Fruit fly (Drosophila melanogaster): ENCODE measurements around the gene CG42780.
A peak's percentile ranks its signal among the peaks of the same experiment; 100 is the strongest.

CG42780 gene

dm6 chrX:7333858-7334800, 2.1 kb upstream of the CG42780 start (continued):
- TF ChIP-seq wek (GFP tag; optimal IDR thresholded peaks at IDR 0.05): no peak
- no peak for TF ChIP-seq sr (GFP tag; IDR thresholded peaks at IDR 0.05)
- peak; percentile 34 for TF ChIP-seq Hsf (GFP tag; optimal IDR thresholded peaks at IDR 0.05)
- no peak for TF ChIP-seq CG14710 (tag; optimal IDR thresholded peaks at IDR 0.05)
- TF ChIP-seq CG11456 (GFP tag; IDR thresholded peaks at IDR 0.05): no peak
- peak; percentile 2 for TF ChIP-seq Atf3 (GFP tag; optimal IDR thresholded peaks at IDR 0.05)
- no peak; the same call in 1 of the 2 replicates for TF ChIP-seq esg (GFP tag; conservative IDR thresholded peaks at IDR 0.05)
- TF ChIP-seq zen2 (GFP tag; IDR thresholded peaks at IDR 0.05; ENCODE audit: partially characterized antibody): no peak
- TF ChIP-seq psq (GFP tag; optimal IDR thresholded peaks at IDR 0.05): no peak
- no peak for TF ChIP-seq Gsc (GFP tag; IDR thresholded peaks at IDR 0.05)
- peak; percentile 71 for TF ChIP-seq lilli (GFP tag; optimal IDR thresholded peaks at IDR 0.05)
- TF ChIP-seq ind (GFP tag; optimal IDR thresholded peaks at IDR 0.05): peak; percentile 34
- TF ChIP-seq sqz (GFP tag; optimal IDR thresholded peaks at IDR 0.05): peak; percentile 38
- no peak for TF ChIP-seq Lim3 (GFP tag; IDR thresholded peaks at IDR 0.05)
- no peak for TF ChIP-seq CG12219 (GFP tag; optimal IDR thresholded peaks at IDR 0.05)
- no peak for TF ChIP-seq onecut (GFP tag; IDR thresholded peaks at IDR 0.05)
- no peak for TF ChIP-seq wor (GFP tag; IDR thresholded peaks at IDR 0.05)
- no peak for TF ChIP-seq CG12299 (tag; optimal IDR thresholded peaks at IDR 0.05)
- TF ChIP-seq CG4707 (GFP tag; optimal IDR thresholded peaks at IDR 0.05): no peak
- peak; percentile 31 for TF ChIP-seq CG2678 (tag; optimal IDR thresholded peaks at IDR 0.05)
- peak; percentile 64 for TF ChIP-seq bab2 (GFP tag; optimal IDR thresholded peaks at IDR 0.05)
- peak; percentile 47 for TF ChIP-seq maf-S (GFP tag; optimal IDR thresholded peaks at IDR 0.05)
- no peak for TF ChIP-seq dm (GFP tag; optimal IDR thresholded peaks at IDR 0.05)
- TF ChIP-seq CG11723 (GFP tag; optimal IDR thresholded peaks at IDR 0.05): no peak
- no peak for TF ChIP-seq CG14050 (GFP tag; IDR thresholded peaks at IDR 0.05)
- TF ChIP-seq CoRest (tag; optimal IDR thresholded peaks at IDR 0.05): peak; percentile 23
- TF ChIP-seq CG34422 (GFP tag; IDR thresholded peaks at IDR 0.05): peak; percentile 44; the same call in 1 of the 3 replicates
- no peak; the same call in 1 of the 2 replicates for TF ChIP-seq rib (GFP tag; IDR thresholded peaks at IDR 0.05)
- TF ChIP-seq Oli (tag; optimal IDR thresholded peaks at IDR 0.05): no peak
- no peak for TF ChIP-seq CG1647 (GFP tag; optimal IDR thresholded peaks at IDR 0.05)
- TF ChIP-seq HLHmδ (GFP tag; optimal IDR thresholded peaks at IDR 0.05): no peak
- no peak for TF ChIP-seq otp (GFP tag; IDR thresholded peaks at IDR 0.05)
- no peak for TF ChIP-seq Deaf1 (tag; optimal IDR thresholded peaks at IDR 0.05)
- TF ChIP-seq Dll (GFP tag; IDR thresholded peaks at IDR 0.05; ENCODE audit: partially characterized antibody): no peak
- TF ChIP-seq CG11085 (GFP tag; IDR thresholded peaks at IDR 0.05): no peak
- no peak for TF ChIP-seq CG11696 (GFP tag; IDR thresholded peaks at IDR 0.05)
- no peak; the same call in 1 of the 2 replicates for TF ChIP-seq CG13287 (GFP tag; IDR thresholded peaks at IDR 0.05; ENCODE audit: partially characterized antibody)
- TF ChIP-seq tin (GFP tag; optimal IDR thresholded peaks at IDR 0.05): peak; percentile 20
- TF ChIP-seq NC2α (GFP tag; optimal IDR thresholded peaks at IDR 0.05): no peak
- no peak for TF ChIP-seq ash1 (GFP tag; optimal IDR thresholded peaks at IDR 0.05)
- TF ChIP-seq CG18599 (GFP tag; optimal IDR thresholded peaks at IDR 0.05): peak; percentile 60
- TF ChIP-seq CG8290 (GFP tag; optimal IDR thresholded peaks at IDR 0.05): no peak
- no peak for TF ChIP-seq CG8290 (tag; optimal IDR thresholded peaks at IDR 0.05)
- TF ChIP-seq CG8359 (GFP tag; optimal IDR thresholded peaks at IDR 0.05; ENCODE audit: borderline replicate concordance): no peak
- peak; percentile 45 for TF ChIP-seq CG3847 (GFP tag; IDR thresholded peaks at IDR 0.05)
- TF ChIP-seq Dfd (GFP tag; optimal IDR thresholded peaks at IDR 0.05): peak in 1 of 2 experiments; percentile 73
- no peak for TF ChIP-seq schlank (tag; optimal IDR thresholded peaks at IDR 0.05)
- no peak for TF ChIP-seq chm (GFP tag; IDR thresholded peaks at IDR 0.05)
- peak; percentile 41; the same call in 1 of the 2 replicates for TF ChIP-seq CG31224 (GFP tag; IDR thresholded peaks at IDR 0.05)
- no peak for TF ChIP-seq twi (tag; optimal IDR thresholded peaks at IDR 0.05)
